Fruit fly (Drosophila melanogaster): ENCODE measurements around the gene Pgant8.

Gene Pgant8

dm6 chr3L:15712063-15712462, 28.4 kb downstream of the Pgant8 start:
- no peak for TF ChIP-seq Dll (optimal IDR thresholded peaks at IDR 0.05)
- no peak for TF ChIP-seq EcR (GFP tag; optimal IDR thresholded peaks at IDR 0.05)
- TF ChIP-seq CG8478 (optimal IDR thresholded peaks at IDR 0.05) = no peak
- TF ChIP-seq psq (optimal IDR thresholded peaks at IDR 0.05) = no peak

- no peak for TF ChIP-seq EcR (GFP tag; optimal IDR thresholded peaks at IDR 0.05)
- TF ChIP-seq usp (GFP tag; optimal IDR thresholded peaks at IDR 0.05) = no peak
- TF ChIP-seq psq (optimal IDR thresholded peaks at IDR 0.05) = no peak
- no peak for TF ChIP-seq Dll (optimal IDR thresholded peaks at IDR 0.05)
- TF ChIP-seq pan (optimal IDR thresholded peaks at IDR 0.05) = no peak
- no peak for TF ChIP-seq CG8478 (optimal IDR thresholded peaks at IDR 0.05)
These were observed 30.3 kb downstream of the Pgant8 start for dm6 chr3L:15713932-15714492.

DNA sequence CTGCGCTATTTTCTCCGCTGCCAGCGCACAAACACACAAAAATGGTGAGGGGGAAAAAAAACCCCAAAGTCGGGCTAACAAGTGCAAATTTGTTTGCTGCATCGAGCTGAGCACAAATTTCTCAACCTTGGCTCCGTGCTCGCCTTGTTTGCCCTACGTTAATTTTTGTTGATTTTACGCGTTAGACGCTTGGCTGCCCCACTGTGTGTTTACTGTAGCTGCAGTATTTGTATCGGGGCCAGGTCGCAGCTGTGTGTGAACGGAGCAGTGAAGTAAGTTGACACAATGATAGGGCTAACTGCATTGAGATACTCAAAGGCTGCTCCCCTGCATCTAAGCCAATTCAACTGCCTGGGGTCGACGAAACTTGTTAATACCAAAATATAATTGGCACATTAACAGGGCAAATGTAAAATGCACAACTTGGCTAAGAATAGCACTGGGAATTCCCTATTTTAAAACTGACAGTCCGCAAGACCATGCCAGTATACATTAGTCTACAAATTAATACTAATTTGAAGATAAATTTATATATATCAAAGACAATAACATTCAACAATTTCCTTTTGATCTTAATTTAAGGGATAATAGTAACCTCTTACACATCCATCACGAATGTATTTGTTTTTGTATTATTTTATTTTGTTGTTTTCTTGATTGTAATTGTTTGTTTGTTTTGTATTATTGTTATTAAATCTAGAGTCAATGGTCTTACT, 32.3 kb downstream of the Pgant8 start, which contains the start of gene CG42571:
TSS of gene CG42571 (plus strand) at position 666 of the 716 bp plus-strand sequence.
- no peak for TF ChIP-seq usp (GFP tag; optimal IDR thresholded peaks at IDR 0.05)
- TF ChIP-seq psq (optimal IDR thresholded peaks at IDR 0.05) = no peak
- TF ChIP-seq EcR (GFP tag; optimal IDR thresholded peaks at IDR 0.05) = no peak
- no peak for TF ChIP-seq CG8478 (optimal IDR thresholded peaks at IDR 0.05)
- no peak for TF ChIP-seq pan (optimal IDR thresholded peaks at IDR 0.05)
- TF ChIP-seq Dll (optimal IDR thresholded peaks at IDR 0.05) = no peak

dm6 chr3L:15717519-15717918, 33.8 kb downstream of the Pgant8 start, which contains the start of gene CG42570:
Gene CG42570 (plus strand): TSS chr3L:15717819.
- no peak for TF ChIP-seq psq (optimal IDR thresholded peaks at IDR 0.05)
- TF ChIP-seq CG8478 (optimal IDR thresholded peaks at IDR 0.05) = no peak
- TF ChIP-seq usp (GFP tag; optimal IDR thresholded peaks at IDR 0.05) = no peak
- TF ChIP-seq pan (optimal IDR thresholded peaks at IDR 0.05) = no peak
- TF ChIP-seq Dll (optimal IDR thresholded peaks at IDR 0.05) = no peak
- no peak for TF ChIP-seq EcR (GFP tag; optimal IDR thresholded peaks at IDR 0.05)

- no peak for TF ChIP-seq pan (optimal IDR thresholded peaks at IDR 0.05)
- no peak for TF ChIP-seq EcR (GFP tag; optimal IDR thresholded peaks at IDR 0.05)
- TF ChIP-seq usp (GFP tag; optimal IDR thresholded peaks at IDR 0.05) = no peak
- no peak for TF ChIP-seq Dll (optimal IDR thresholded peaks at IDR 0.05)
- no peak for TF ChIP-seq psq (optimal IDR thresholded peaks at IDR 0.05)
- TF ChIP-seq CG8478 (optimal IDR thresholded peaks at IDR 0.05) = no peak
These were observed 36.6 kb downstream of the Pgant8 start for dm6 chr3L:15720224-15720623.

dm6 chr3L:15720905-15721304, 37.2 kb downstream of the Pgant8 start:
- TF ChIP-seq Dll (optimal IDR thresholded peaks at IDR 0.05) (no peak), psq (optimal IDR thresholded peaks at IDR 0.05) (no peak), CG8478 (optimal IDR thresholded peaks at IDR 0.05) (no peak), pan (optimal IDR thresholded peaks at IDR 0.05) (no peak), usp (GFP tag; optimal IDR thresholded peaks at IDR 0.05) (no peak), EcR (GFP tag; optimal IDR thresholded peaks at IDR 0.05) (no peak)

- no peak for TF ChIP-seq psq (optimal IDR thresholded peaks at IDR 0.05)
- TF ChIP-seq Dll (optimal IDR thresholded peaks at IDR 0.05) = no peak
- TF ChIP-seq usp (GFP tag; optimal IDR thresholded peaks at IDR 0.05) = no peak
- TF ChIP-seq pan (optimal IDR thresholded peaks at IDR 0.05) = no peak
- no peak for TF ChIP-seq CG8478 (optimal IDR thresholded peaks at IDR 0.05)
- TF ChIP-seq EcR (GFP tag; optimal IDR thresholded peaks at IDR 0.05) = no peak
These were observed 43.1 kb downstream of the Pgant8 start for dm6 chr3L:15726799-15727198.

dm6 chr3L:15728195-15728594, 44.5 kb downstream of the Pgant8 start, which contains the start of gene comm:
Gene comm (minus strand): TSS chr3L:15728430.
- TF ChIP-seq pan (optimal IDR thresholded peaks at IDR 0.05) = no peak
- no peak for TF ChIP-seq usp (GFP tag; optimal IDR thresholded peaks at IDR 0.05)
- TF ChIP-seq Dll (optimal IDR thresholded peaks at IDR 0.05) = no peak
- no peak for TF ChIP-seq CG8478 (optimal IDR thresholded peaks at IDR 0.05)

DNA sequence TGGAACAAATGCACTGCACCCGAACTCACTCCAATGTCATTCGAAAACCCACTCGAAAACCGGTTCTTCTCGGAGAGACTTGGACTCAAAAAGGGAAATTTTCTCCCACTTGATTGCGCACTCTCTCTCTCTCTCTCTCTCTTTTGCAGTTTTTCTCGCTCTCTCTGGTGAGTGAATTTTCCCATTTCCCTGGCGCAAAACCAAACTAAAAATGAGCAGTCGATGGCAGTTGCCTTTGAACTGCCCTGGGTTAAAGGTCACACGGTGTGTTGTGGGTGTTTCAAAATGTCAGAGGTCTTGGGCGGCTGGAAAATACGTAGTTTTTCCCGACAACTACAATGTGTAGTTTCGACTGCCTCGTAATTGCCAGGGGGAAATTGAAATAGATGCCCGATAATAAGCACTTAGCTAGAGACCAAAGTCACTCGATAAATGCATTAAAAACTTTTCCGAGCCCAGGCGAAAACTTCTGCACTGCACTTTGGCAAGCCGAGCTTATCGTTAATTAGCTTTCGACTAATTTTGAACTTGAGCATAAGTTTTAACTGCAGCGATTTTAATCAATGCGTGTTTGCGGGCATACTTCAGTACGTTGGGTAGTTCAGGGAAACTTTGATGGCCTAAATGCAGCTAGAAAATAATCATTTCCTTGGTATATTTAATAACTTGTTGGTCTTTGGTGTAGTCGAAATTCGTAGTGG, 45.8 kb downstream of the Pgant8 start:
- TF ChIP-seq Dll (optimal IDR thresholded peaks at IDR 0.05) (peak; percentile 58), usp (GFP tag; optimal IDR thresholded peaks at IDR 0.05) (no peak), pan (optimal IDR thresholded peaks at IDR 0.05) (no peak)

DNA sequence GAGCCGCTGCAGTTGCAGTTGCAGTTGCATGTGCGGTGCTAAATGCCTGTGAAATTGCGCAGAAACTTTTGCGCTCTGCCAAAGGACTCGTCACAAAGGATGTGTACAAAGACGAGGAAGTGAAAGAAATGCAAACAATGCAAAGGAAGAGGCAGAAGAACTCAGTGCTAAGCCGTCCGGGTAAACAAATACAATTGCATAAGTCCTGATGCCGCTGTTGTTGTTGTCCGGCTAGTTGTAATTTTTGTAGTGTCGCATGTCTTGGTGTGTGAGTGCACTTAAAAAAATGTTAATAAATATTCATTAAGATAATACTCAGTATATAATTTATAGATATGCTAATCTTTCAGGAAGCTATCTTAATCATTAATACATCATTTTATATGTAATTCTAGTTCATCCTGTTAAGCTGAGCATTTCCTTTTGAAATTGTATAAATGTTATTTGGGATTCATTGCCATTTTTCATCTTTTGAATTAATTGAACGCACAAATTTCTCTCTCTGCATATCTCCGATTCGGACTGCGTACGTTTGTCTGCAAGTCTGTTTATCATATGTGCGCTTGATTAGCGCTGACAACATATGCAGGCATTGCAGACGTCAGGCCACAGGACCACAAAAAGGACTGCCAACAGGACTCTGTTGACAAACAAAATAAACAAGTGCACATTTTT, 48.3 kb downstream of the Pgant8 start:
- TF ChIP-seq Dll (optimal IDR thresholded peaks at IDR 0.05) (no peak), CG8478 (optimal IDR thresholded peaks at IDR 0.05) (no peak), EcR (GFP tag; optimal IDR thresholded peaks at IDR 0.05) (no peak), psq (optimal IDR thresholded peaks at IDR 0.05) (no peak)
